Fruit fly (Drosophila melanogaster): ENCODE data around the gene Rip11.

Rip11 gene

DNA sequence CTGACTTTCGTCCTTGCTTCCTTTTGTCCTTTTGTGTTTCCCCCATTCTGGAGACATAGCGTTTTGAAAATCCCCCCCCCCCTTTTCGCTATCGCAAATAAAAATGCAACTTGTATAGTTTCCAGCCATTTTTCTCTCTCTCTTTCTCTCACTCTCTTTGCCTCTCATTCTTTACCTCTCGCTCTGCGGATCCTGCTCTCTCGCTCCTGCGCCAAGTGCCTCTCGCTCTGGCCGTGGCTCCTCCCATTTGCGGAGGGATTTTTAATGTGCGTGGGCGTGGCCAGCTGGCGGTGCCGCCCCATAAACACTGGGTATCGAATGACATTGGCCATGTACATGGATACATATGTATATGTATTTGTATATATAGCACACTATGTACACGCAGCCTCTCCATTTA, 60.2 kb downstream of the Rip11 start:
- no peak for TF ChIP-seq CG12605 (GFP tag; IDR thresholded peaks at IDR 0.05)
- TF ChIP-seq EcR (GFP tag; optimal IDR thresholded peaks at IDR 0.05) = no peak
- TF ChIP-seq CG32121 (GFP tag; IDR thresholded peaks at IDR 0.05) = no peak
- TF ChIP-seq CG4496 (GFP tag; IDR thresholded peaks at IDR 0.05) = no peak
- no peak for TF ChIP-seq Pif1A (GFP tag; optimal IDR thresholded peaks at IDR 0.05)
- no peak for TF ChIP-seq CG14655 (GFP tag; optimal IDR thresholded peaks at IDR 0.05)
- TF ChIP-seq CG9948 (tag; optimal IDR thresholded peaks at IDR 0.05) = no peak
- TF ChIP-seq CG8301 (tag; optimal IDR thresholded peaks at IDR 0.05) = no peak
- TF ChIP-seq rn (GFP tag; IDR thresholded peaks at IDR 0.05) = no peak
- no peak for TF ChIP-seq D1 (tag; optimal IDR thresholded peaks at IDR 0.05)
- TF ChIP-seq Snoo (tag; optimal IDR thresholded peaks at IDR 0.05) = no peak
- no peak for TF ChIP-seq CG15710 (tag; optimal IDR thresholded peaks at IDR 0.05)
- no peak for TF ChIP-seq fd96Ca (GFP tag; IDR thresholded peaks at IDR 0.05)
- no peak for TF ChIP-seq CG17806 (tag; optimal IDR thresholded peaks at IDR 0.05)
- TF ChIP-seq CG8159 (tag; optimal IDR thresholded peaks at IDR 0.05) = no peak
- TF ChIP-seq gl (tag; optimal IDR thresholded peaks at IDR 0.05) = no peak
- TF ChIP-seq Ets98B (GFP tag; IDR thresholded peaks at IDR 0.05) = no peak
- TF ChIP-seq CG10348 (GFP tag; IDR thresholded peaks at IDR 0.05) = no peak
- no peak for TF ChIP-seq CG34367 (tag; optimal IDR thresholded peaks at IDR 0.05)
